Fruit fly (Drosophila melanogaster): Measurements from ENCODE around the gene wts.

Gene wts

dm6 chr3R:30758725-30759714 is 47.4 kb downstream of the wts start (continued):
- TF ChIP-seq Gsc (GFP tag; IDR thresholded peaks at IDR 0.05) (no peak), br (optimal IDR thresholded peaks at IDR 0.05) (no peak), CG17328 (GFP tag; IDR thresholded peaks at IDR 0.05) (0 out of 2 replicates have a peak, but pooled peaks have one; percentile 19), tgo (GFP tag; IDR thresholded peaks at IDR 0.05) (no peak), schlank (tag; optimal IDR thresholded peaks at IDR 0.05) (no peak), kah (GFP tag; optimal IDR thresholded peaks at IDR 0.05) (no peak), zf30C (GFP tag; optimal IDR thresholded peaks at IDR 0.05) (peak; percentile 20), nerfin-1 (tag; optimal IDR thresholded peaks at IDR 0.05) (peak; percentile 8), z (GFP tag; IDR thresholded peaks at IDR 0.05) (0 out of 3 replicates have a peak, but pooled peaks have one; percentile 37), CG43689 (GFP tag; IDR thresholded peaks at IDR 0.05) (no peak), CG15073 (GFP tag; optimal IDR thresholded peaks at IDR 0.05) (no peak), CG17385 (GFP tag; optimal IDR thresholded peaks at IDR 0.05) (no peak), Xrp1 (GFP tag; IDR thresholded peaks at IDR 0.05) (peak; percentile 43; the same call in 1 of the 2 replicates), NfI (GFP tag; optimal IDR thresholded peaks at IDR 0.05) (no peak), ken (GFP tag; IDR thresholded peaks at IDR 0.05) (no peak), Mrtf (GFP tag; IDR thresholded peaks at IDR 0.05) (no peak), prd (optimal IDR thresholded peaks at IDR 0.05) (no peak), prd (GFP tag; IDR thresholded peaks at IDR 0.05) (peak; percentile 55), psq (GFP tag; optimal IDR thresholded peaks at IDR 0.05) (no peak), lab (GFP tag; optimal IDR thresholded peaks at IDR 0.05) (peak; percentile 19), CG15269 (tag; optimal IDR thresholded peaks at IDR 0.05) (no peak), pnt (GFP tag; optimal IDR thresholded peaks at IDR 0.05) (no peak), gcm2 (GFP tag; optimal IDR thresholded peaks at IDR 0.05) (no peak), CG17361 (GFP tag; IDR thresholded peaks at IDR 0.05) (peak; percentile 35; the same call in 1 of the 3 replicates), dan (GFP tag; IDR thresholded peaks at IDR 0.05) (no peak), CG8924 (tag; optimal IDR thresholded peaks at IDR 0.05) (peak; percentile 8), Ets97D (GFP tag; optimal IDR thresholded peaks at IDR 0.05) (no peak), CG7928 (GFP tag; optimal IDR thresholded peaks at IDR 0.05) (no peak), CG12104 (GFP tag; optimal IDR thresholded peaks at IDR 0.05) (no peak), CG15011 (GFP tag; optimal IDR thresholded peaks at IDR 0.05) (no peak)

- TF ChIP-seq CG18262 (tag; optimal IDR thresholded peaks at IDR 0.05) (no peak), CG4707 (GFP tag; optimal IDR thresholded peaks at IDR 0.05) (no peak), ATbp (GFP tag; optimal IDR thresholded peaks at IDR 0.05) (no peak), Meics (GFP tag; optimal IDR thresholded peaks at IDR 0.05) (no peak), CG8388 (GFP tag; optimal IDR thresholded peaks at IDR 0.05) (no peak), CG13296 (GFP tag; optimal IDR thresholded peaks at IDR 0.05) (no peak), fru (optimal IDR thresholded peaks at IDR 0.05) (no peak), abd-A (tag; optimal IDR thresholded peaks at IDR 0.05) (no peak), HmgZ (tag; optimal IDR thresholded peaks at IDR 0.05) (no peak), H15 (GFP tag; IDR thresholded peaks at IDR 0.05) (no peak)
These were observed 50.2 kb downstream of the wts start for dm6 chr3R:30756191-30756590.

Measured in whole organism, embryonic.